Worm (Caenorhabditis elegans): ENCODE measurements around the gene wrt-2.

DNA sequence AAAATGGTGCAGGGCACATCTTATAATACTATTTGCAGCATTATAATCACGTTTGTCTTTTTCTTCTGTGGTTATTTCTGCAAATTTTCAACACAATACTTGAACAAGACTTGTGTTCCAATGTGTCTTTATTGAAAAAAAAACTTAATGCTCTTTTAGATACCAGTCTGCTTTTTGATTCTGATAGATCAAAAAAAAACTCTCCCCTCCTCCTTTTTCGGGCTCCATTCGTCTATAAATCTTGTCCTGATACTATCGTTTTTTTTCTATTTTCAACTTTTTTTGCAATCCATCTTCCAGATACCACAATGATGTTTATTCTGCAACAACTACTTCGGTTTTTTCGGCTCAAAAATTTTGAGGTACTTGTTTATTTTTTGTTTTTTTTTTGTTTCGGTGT lies 13.3 kb downstream of the wrt-2 start, which contains the start of gene twk-16:
- TF ChIP-seq blmp-1 (tag; optimal IDR thresholded peaks at IDR 0.05) = no peak
- TF ChIP-seq lin-13 (tag; optimal IDR thresholded peaks at IDR 0.05) = no peak
- no peak for TF ChIP-seq drap-1 (GFP tag; optimal IDR thresholded peaks at IDR 0.05)
- TF ChIP-seq ztf-11 (tag; optimal IDR thresholded peaks at IDR 0.05) = no peak
- TF ChIP-seq lsy-2 (tag; optimal IDR thresholded peaks at IDR 0.05) = no peak
- no peak for TF ChIP-seq lin-32 (GFP tag; optimal IDR thresholded peaks at IDR 0.05)
- no peak for TF ChIP-seq zip-8 (tag; optimal IDR thresholded peaks at IDR 0.05)
- no peak for TF ChIP-seq unc-39 (tag; optimal IDR thresholded peaks at IDR 0.05)

Measured in whole organism, mixed stage, embryonic.